Fruit fly (Drosophila melanogaster) whole organism, embryonic: ENCODE results near the gene CG5446.
A peak's percentile ranks its signal among the peaks of the same experiment; 100 is the strongest.

Experiments used
- CG1024 ChIP-seq: fragments of 200-800 bp; sonication (Bioruptor generic); IDR thresholded peaks from 2 replicates; pipeline ENCODE4 v1.3.6; 2022; ENCODE audit warnings: missing biosample characterization, missing genetic modification characterization
- CG10431 ChIP-seq: fragments of 200-800 bp; sonication (Bioruptor generic); optimal IDR thresholded peaks from 3 replicates; lab custom pipeline; 2018; ENCODE audit warnings: missing biosample characterization, mild to moderate bottlenecking, missing genetic modification characterization
- CG10979 ChIP-seq: fragments of 200-800 bp; sonication (Bioruptor generic); optimal IDR thresholded peaks from 2 replicates; lab custom pipeline; 2018; ENCODE audit warnings: missing biosample characterization, mild to moderate bottlenecking, missing genetic modification characterization, moderate library complexity
- CG11093 ChIP-seq: fragments of 200-800 bp; sonication (Bioruptor generic); IDR thresholded peaks from 3 replicates; pipeline ENCODE4 v1.3.6; 2022; ENCODE audit warnings: missing biosample characterization, missing genetic modification characterization
- CG11456 ChIP-seq: fragments of 200-800 bp; sonication (Bioruptor generic); IDR thresholded peaks from 3 replicates; pipeline ENCODE4 v1.3.6; 2022; ENCODE audit warnings: missing biosample characterization, missing genetic modification characterization
- CG11695 ChIP-seq: fragments of 200-800 bp; sonication (Bioruptor generic); IDR thresholded peaks from 3 replicates; pipeline ENCODE4 v1.3.6; 2022; ENCODE audit warnings: missing biosample characterization, missing genetic modification characterization
- CG12236 ChIP-seq: fragments of 200-800 bp; sonication (Bioruptor generic); optimal IDR thresholded peaks from 2 replicates; lab custom pipeline; 2016; ENCODE audit warnings: missing biosample characterization, missing genetic modification characterization
- CG12744 ChIP-seq: fragments of 200-800 bp; sonication (Bioruptor generic); optimal IDR thresholded peaks from 2 replicates; lab custom pipeline; 2016; ENCODE audit warnings: missing biosample characterization, missing genetic modification characterization
- CG13287 ChIP-seq: fragments of 200-800 bp; sonication (Bioruptor generic); IDR thresholded peaks from 2 replicates; pipeline ENCODE4 v1.3.6; 2022; ENCODE audit warnings: missing biosample characterization, missing genetic modification characterization; ENCODE audit not compliant: partially characterized antibody
- CG14441 ChIP-seq: fragments of 200-800 bp; sonication (Bioruptor generic); IDR thresholded peaks from 2 replicates; pipeline ENCODE4 v1.3.6; 2022; ENCODE audit warnings: missing biosample characterization, missing genetic modification characterization
- CG16863 ChIP-seq: fragments of 200-800 bp; sonication (Bioruptor generic); optimal IDR thresholded peaks from 3 replicates; lab custom pipeline; 2016; ENCODE audit warnings: missing biosample characterization, missing genetic modification characterization
- CG2129 ChIP-seq: fragments of 200-800 bp; sonication (Bioruptor generic); IDR thresholded peaks from 2 replicates; pipeline ENCODE4 v1.3.6; 2022; ENCODE audit warnings: missing biosample characterization, missing genetic modification characterization; ENCODE audit not compliant: partially characterized antibody
- CG43689 ChIP-seq: fragments of 200-800 bp; sonication (Bioruptor generic); IDR thresholded peaks from 2 replicates; pipeline ENCODE4 v1.3.6; 2022; ENCODE audit warnings: missing biosample characterization, missing genetic modification characterization
- CG8388 ChIP-seq: fragments of 200-800 bp; sonication (Bioruptor generic); optimal IDR thresholded peaks from 2 replicates; lab custom pipeline; 2019; ENCODE audit warnings: missing biosample characterization, mild to moderate bottlenecking, missing genetic modification characterization, moderate library complexity
- CG9215 ChIP-seq: fragments of 200-800 bp; sonication (Bioruptor generic); IDR thresholded peaks from 2 replicates; pipeline ENCODE4 v1.3.6; 2022; ENCODE audit warnings: missing biosample characterization, missing genetic modification characterization
- CG9437 ChIP-seq: fragments of 200-800 bp; sonication (Bioruptor generic); optimal IDR thresholded peaks from 2 replicates; lab custom pipeline; 2018; ENCODE audit warnings: missing biosample characterization, mild to moderate bottlenecking, missing genetic modification characterization
- CoRest ChIP-seq: fragments of 200-800 bp; sonication (Bioruptor generic); optimal IDR thresholded peaks from 3 replicates; lab custom pipeline; 2018; ENCODE audit warnings: missing biosample characterization, mild to moderate bottlenecking, missing genetic modification characterization, moderate library complexity
- Drgx ChIP-seq: fragments of 200-800 bp; sonication (Bioruptor generic); IDR thresholded peaks from 2 replicates; pipeline ENCODE4 v1.3.6; 2022; ENCODE audit warnings: missing biosample characterization, missing genetic modification characterization
- E2f2 ChIP-seq: fragments of 200-800 bp; sonication (Bioruptor generic); IDR thresholded peaks from 2 replicates; pipeline ENCODE4 v1.3.6; 2022; ENCODE audit warnings: missing biosample characterization, missing genetic modification characterization
- Eip74EF ChIP-seq, 2 experiments: fragments of 200-800 bp in 1 of 2; fragments of >200 bp in 1 of 2; sonication (Bioruptor generic) in 1 of 2; optimal IDR thresholded peaks; 2 replicates each; lab custom pipeline; 2017 to 2019; ENCODE audit warnings: missing biosample characterization in 2 of 2, missing genetic modification characterization in 2 of 2, mild to moderate bottlenecking in 1 of 2, moderate library complexity in 1 of 2
- Gsc ChIP-seq: fragments of 200-800 bp; sonication (Bioruptor generic); IDR thresholded peaks from 2 replicates; pipeline ENCODE4 v1.3.6; 2022; ENCODE audit warnings: missing biosample characterization, missing genetic modification characterization
- HLH54F ChIP-seq: fragments of 200-800 bp; sonication (Bioruptor generic); optimal IDR thresholded peaks from 3 replicates; lab custom pipeline; 2016; ENCODE audit warnings: missing biosample characterization, missing genetic modification characterization
- Hr51 ChIP-seq, 2 experiments: fragments of 200-800 bp; sonication (Bioruptor generic); optimal IDR thresholded peaks; 2 replicates in 1 of 2; 3 replicates in 1 of 2; lab custom pipeline; 2016 to 2018; ENCODE audit warnings: missing biosample characterization in 2 of 2, missing genetic modification characterization in 2 of 2, mild to moderate bottlenecking in 1 of 2, moderate library complexity in 1 of 2
- NC2α ChIP-seq: fragments of 200-800 bp; sonication (Bioruptor generic); optimal IDR thresholded peaks from 2 replicates; lab custom pipeline; 2016; ENCODE audit warnings: missing biosample characterization, missing genetic modification characterization
- NC2β ChIP-seq: fragments of 200-800 bp; sonication (Bioruptor generic); optimal IDR thresholded peaks from 2 replicates; lab custom pipeline; 2016; ENCODE audit warnings: missing biosample characterization, missing genetic modification characterization
- Usf ChIP-seq: fragments of 200-800 bp; sonication (Bioruptor generic); optimal IDR thresholded peaks from 2 replicates; lab custom pipeline; 2017; ENCODE audit warnings: missing genotype, missing biosample characterization, missing genetic modification characterization
- Vsx1 ChIP-seq: fragments of 200-800 bp; sonication (Bioruptor generic); optimal IDR thresholded peaks from 2 replicates; lab custom pipeline; 2017; ENCODE audit warnings: missing biosample characterization, mild to moderate bottlenecking, missing genetic modification characterization, missing genetic modification reagents
- al ChIP-seq: fragments of 200-800 bp; sonication (Bioruptor generic); IDR thresholded peaks from 2 replicates; pipeline ENCODE4 v1.3.6; 2022; ENCODE audit warnings: missing biosample characterization, missing genetic modification characterization
- cg ChIP-seq: fragments of 200-800 bp; sonication (Bioruptor generic); optimal IDR thresholded peaks from 3 replicates; lab custom pipeline; 2019; ENCODE audit warnings: missing biosample characterization, mild to moderate bottlenecking, missing genetic modification characterization, moderate library complexity
- dpn ChIP-seq, 2 experiments: fragments of 200-800 bp; sonication (Bioruptor generic); optimal IDR thresholded peaks; 3 replicates each; lab custom pipeline; 2016; ENCODE audit warnings: missing biosample characterization in 2 of 2, missing genetic modification characterization in 2 of 2
- fd102C ChIP-seq: fragments of 200-800 bp; sonication (Bioruptor generic); optimal IDR thresholded peaks from 2 replicates; lab custom pipeline; 2018; ENCODE audit warnings: missing biosample characterization, mild to moderate bottlenecking, missing genetic modification characterization, moderate library complexity
- gcm ChIP-seq: fragments of 200-800 bp; sonication (Bioruptor generic); optimal IDR thresholded peaks from 2 replicates; lab custom pipeline; 2019; ENCODE audit warnings: missing biosample characterization, mild to moderate bottlenecking, missing genetic modification characterization, moderate library complexity
- gt ChIP-seq: fragments of 200-800 bp; sonication (Bioruptor generic); IDR thresholded peaks from 2 replicates; pipeline ENCODE4 v1.3.6; 2022; ENCODE audit warnings: missing biosample characterization, missing genetic modification characterization
- hth ChIP-seq: fragments of >200 bp; optimal IDR thresholded peaks from 2 replicates; lab custom pipeline; 2017; ENCODE audit warnings: inconsistent platforms
- jing ChIP-seq: fragments of 200-800 bp; sonication (Bioruptor generic); optimal IDR thresholded peaks from 2 replicates; lab custom pipeline; 2018; ENCODE audit warnings: missing biosample characterization, mild to moderate bottlenecking, missing genetic modification characterization
- ken ChIP-seq: fragments of 200-800 bp; sonication (Bioruptor generic); IDR thresholded peaks from 3 replicates; pipeline ENCODE4 v1.3.6; 2022; ENCODE audit warnings: missing biosample characterization, missing genetic modification characterization
- klu ChIP-seq: fragments of 200-800 bp; sonication (Bioruptor generic); IDR thresholded peaks from 2 replicates; pipeline ENCODE4 v1.3.6; 2022; ENCODE audit warnings: missing biosample characterization, missing genetic modification characterization
- knrl ChIP-seq: fragments of 200-800 bp; sonication (Bioruptor generic); IDR thresholded peaks from 3 replicates; pipeline ENCODE4 v1.3.6; 2022; ENCODE audit warnings: missing biosample characterization, missing genetic modification characterization; ENCODE audit not compliant: partially characterized antibody
- lmd ChIP-seq: fragments of 200-800 bp; sonication (Bioruptor generic); IDR thresholded peaks from 2 replicates; pipeline ENCODE4 v1.3.6; 2022; ENCODE audit warnings: missing biosample characterization, missing genetic modification characterization
- nerfin-1 ChIP-seq: fragments of 200-800 bp; sonication (Bioruptor generic); optimal IDR thresholded peaks from 3 replicates; lab custom pipeline; 2019; ENCODE audit warnings: missing biosample characterization, mild to moderate bottlenecking, missing genetic modification characterization, moderate library complexity
- nerfin-2 ChIP-seq: fragments of 200-800 bp; sonication (Bioruptor generic); IDR thresholded peaks from 2 replicates; pipeline ENCODE4 v1.3.6; 2022; ENCODE audit warnings: missing biosample characterization, missing genetic modification characterization; ENCODE audit not compliant: partially characterized antibody
- row ChIP-seq: fragments of 200-800 bp; sonication (Bioruptor generic); IDR thresholded peaks from 3 replicates; pipeline ENCODE4 v1.3.6; 2022; ENCODE audit warnings: missing biosample characterization, missing genetic modification characterization
- stc ChIP-seq: fragments of 200-800 bp; sonication (Bioruptor generic); IDR thresholded peaks from 2 replicates; pipeline ENCODE4 v1.3.6; 2022; ENCODE audit warnings: missing biosample characterization, missing genetic modification characterization
- sug ChIP-seq: fragments of 200-800 bp; optimal IDR thresholded peaks from 2 replicates; lab custom pipeline; 2019; ENCODE audit warnings: missing biosample characterization, mild to moderate bottlenecking, missing genetic modification characterization, moderate library complexity
- toy ChIP-seq: fragments of 200-800 bp; sonication (Bioruptor generic); IDR thresholded peaks from 2 replicates; pipeline ENCODE4 v1.3.6; 2022; ENCODE audit warnings: missing biosample characterization, missing genetic modification characterization
- twi ChIP-seq: fragments of 200-800 bp; optimal IDR thresholded peaks from 2 replicates; lab custom pipeline; 2019; ENCODE audit warnings: missing biosample characterization, mild to moderate bottlenecking, missing genetic modification characterization, moderate library complexity
- wek ChIP-seq: fragments of 200-800 bp; sonication (Bioruptor generic); optimal IDR thresholded peaks from 3 replicates; lab custom pipeline; 2018; ENCODE audit warnings: missing biosample characterization, mild to moderate bottlenecking, missing genetic modification characterization, moderate library complexity
- z ChIP-seq: fragments of 200-800 bp; sonication (Bioruptor generic); IDR thresholded peaks from 3 replicates; pipeline ENCODE4 v1.3.6; 2022; ENCODE audit warnings: missing biosample characterization, missing genetic modification characterization
- zfh2 ChIP-seq: fragments of 200-800 bp; sonication (Bioruptor generic); optimal IDR thresholded peaks from 2 replicates; lab custom pipeline; 2016; ENCODE audit warnings: missing biosample characterization, missing genetic modification characterization

Gene CG5446

DNA sequence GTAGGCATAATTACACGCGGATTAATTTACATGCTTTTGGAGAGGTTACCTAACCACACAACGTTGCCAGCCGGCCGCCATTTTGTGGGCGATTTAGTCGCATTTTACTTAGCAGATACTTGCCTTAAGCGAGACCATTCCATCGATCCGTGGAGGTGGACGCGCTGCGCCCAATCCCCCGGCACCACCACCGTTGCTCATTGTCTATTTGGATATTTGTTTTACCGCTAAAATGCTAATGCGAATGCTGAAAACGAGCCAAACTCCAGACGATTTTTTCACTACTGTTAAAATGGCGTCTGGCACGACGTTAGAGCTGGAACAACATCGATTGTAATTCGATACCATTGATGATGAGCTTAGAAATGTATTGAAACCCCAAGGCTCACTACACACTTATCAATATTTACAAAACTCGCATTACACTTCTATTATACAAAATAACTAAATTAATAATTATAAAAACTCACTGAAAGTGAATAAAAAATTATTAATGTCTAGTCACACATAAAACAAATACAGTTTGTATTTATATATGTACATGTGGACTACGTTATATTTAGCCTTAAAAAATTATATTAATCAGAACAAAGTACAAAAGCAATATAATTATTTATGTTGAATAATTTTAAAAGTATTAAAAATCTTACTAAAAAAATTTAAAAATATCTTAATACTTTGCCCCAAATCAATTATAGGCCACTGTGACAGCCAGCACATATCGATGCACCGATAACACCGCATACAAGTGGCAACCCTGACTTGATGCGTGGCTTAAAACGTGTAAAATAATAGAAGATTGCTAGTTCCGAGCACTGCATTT, 6.4 kb upstream of the CG5446 start, which contains the start of gene eRF3 (continued):
- no peak for TF ChIP-seq HLH54F (GFP tag; lab: Kevin White, UChicago)
- TF ChIP-seq knrl (GFP tag; lab: Robert Waterston, UW), result peak; percentile 68
- TF ChIP-seq CG1024 (GFP tag; lab: Robert Waterston, UW), result peak; percentile 50
- peak; percentile 31 for TF ChIP-seq wek (GFP tag; lab: Kevin White, UChicago)
- TF ChIP-seq Eip74EF (GFP tag; optimal IDR thresholded peaks at IDR 0.05; lab: Kevin White, UChicago), result peak in 1 of 2 experiments; percentile 3
- TF ChIP-seq Hr51 (GFP tag; optimal IDR thresholded peaks at IDR 0.05; lab: Kevin White, UChicago), result peak in 1 of 2 experiments; percentile 88
- TF ChIP-seq stc (GFP tag; lab: Robert Waterston, UW), result peak; percentile 54; the same call in 1 of the 2 replicates
- TF ChIP-seq CG9437 (GFP tag; lab: Kevin White, UChicago), result peak; percentile 78
- peak; percentile 69 for TF ChIP-seq CG8388 (GFP tag; lab: Kevin White, UChicago)
- no peak for TF ChIP-seq NC2α (GFP tag; lab: Kevin White, UChicago)
- peak; percentile 74 for TF ChIP-seq CG14441 (GFP tag; lab: Robert Waterston, UW)
- TF ChIP-seq CG11695 (GFP tag; lab: Robert Waterston, UW), result peak; percentile 62; the same call in 2 of the 3 replicates
- TF ChIP-seq Vsx1 (GFP tag; lab: Kevin White, UChicago), result peak; percentile 21
- peak in 1 of 2 experiments; percentile 75 for TF ChIP-seq dpn (GFP tag; optimal IDR thresholded peaks at IDR 0.05; lab: Kevin White, UChicago)
- TF ChIP-seq CG43689 (GFP tag; lab: Robert Waterston, UW), result peak; percentile 39
- TF ChIP-seq cg (GFP tag; lab: Kevin White, UChicago), result no peak
- peak; percentile 13 for TF ChIP-seq nerfin-2
- no peak for TF ChIP-seq CG16863 (GFP tag; lab: Kevin White, UChicago)
- TF ChIP-seq NC2β, result no peak
- no peak for TF ChIP-seq CG12744 (GFP tag; lab: Kevin White, UChicago)
- TF ChIP-seq Drgx, result peak; percentile 27; the same call in 1 of the 2 replicates
- TF ChIP-seq CG2129 (GFP tag; lab: Robert Waterston, UW), result peak; percentile 22; the same call in 1 of the 2 replicates
- peak; percentile 49 for TF ChIP-seq ken (GFP tag; lab: Robert Waterston, UW)
- peak; percentile 65 for TF ChIP-seq nerfin-1 (tag; lab: Kevin White, UChicago)
- TF ChIP-seq E2f2 (GFP tag; lab: Robert Waterston, UW), result peak; percentile 45
- peak; percentile 45; the same call in 1 of the 2 replicates for TF ChIP-seq CG13287
- TF ChIP-seq fd102C (GFP tag; lab: Kevin White, UChicago), result no peak
- no peak for TF ChIP-seq hth (lab: Kevin White, UChicago)
- peak; percentile 78 for TF ChIP-seq CG10979 (tag; lab: Kevin White, UChicago)
- peak; percentile 77 for TF ChIP-seq al (GFP tag; lab: Robert Waterston, UW)
- TF ChIP-seq CG12236 (GFP tag; lab: Kevin White, UChicago), result no peak
- TF ChIP-seq lmd (GFP tag; lab: Robert Waterston, UW), result peak; percentile 78
- TF ChIP-seq row (GFP tag; lab: Robert Waterston, UW), result peak; percentile 85
- peak; percentile 75 for TF ChIP-seq twi (tag; lab: Kevin White, UChicago)
- no peak for TF ChIP-seq Gsc (GFP tag; lab: Robert Waterston, UW)
- peak; percentile 39; the same call in 1 of the 3 replicates for TF ChIP-seq CG11093
- peak; percentile 51 for TF ChIP-seq Usf (GFP tag; lab: Kevin White, UChicago)
- peak; percentile 78 for TF ChIP-seq CG11456
- TF ChIP-seq z, result no peak
- TF ChIP-seq sug (tag; lab: Kevin White, UChicago), result peak; percentile 76
- TF ChIP-seq CG9215, result peak; percentile 80
- peak; percentile 30 for TF ChIP-seq zfh2 (GFP tag; lab: Kevin White, UChicago)
- peak; percentile 53 for TF ChIP-seq CG10431
- TF ChIP-seq klu (GFP tag; lab: Robert Waterston, UW), result peak; percentile 64
- no peak for TF ChIP-seq toy (GFP tag; lab: Robert Waterston, UW)
- peak; percentile 48 for TF ChIP-seq gt (GFP tag; lab: Robert Waterston, UW)
- TF ChIP-seq jing (GFP tag; lab: Kevin White, UChicago), result no peak
- peak; percentile 54 for TF ChIP-seq gcm
- TF ChIP-seq CoRest (tag; lab: Kevin White, UChicago), result peak; percentile 92
